Worm (Caenorhabditis elegans) whole organism, young adult: ENCODE measurements around the gene mif-1.

Source experiments
- B0019.2 ChIP-seq: fragments of 200-800 bp; sonication (Bioruptor generic); conservative IDR thresholded peaks from 2 replicates; pipeline ENCODE4 v1.3.6; 2022; ENCODE audit warnings: missing genetic modification reagents, missing genetic modification characterization, missing compliant biosample characterization
- B0035.1 ChIP-seq: sonication (generic microtip); optimal IDR thresholded peaks from 2 replicates; lab custom pipeline; 2016; ENCODE audit warnings: missing genetic modification characterization, mild to moderate bottlenecking, missing compliant biosample characterization, missing genotype, missing genetic modification reagents
- B0336.3 ChIP-seq: fragments of 200-800 bp; sonication (Bioruptor generic); IDR thresholded peaks from 2 replicates; pipeline ENCODE4 v1.3.6; 2022; ENCODE audit warnings: missing genetic modification characterization, missing compliant biosample characterization
- D2030.7 ChIP-seq: fragments of 200-800 bp; sonication (Bioruptor generic); IDR thresholded peaks from 2 replicates; pipeline ENCODE4 v1.3.6; 2022; ENCODE audit warnings: missing genetic modification reagents, missing genetic modification characterization, missing compliant biosample characterization
- F22D6.2 ChIP-seq: sonication (generic microtip); optimal IDR thresholded peaks from 2 replicates; lab custom pipeline; 2016; ENCODE audit warnings: mild to moderate bottlenecking, missing genetic modification characterization, missing compliant biosample characterization
- F33H1.4 ChIP-seq: fragments of 200-800 bp; sonication (Bioruptor generic); IDR thresholded peaks from 2 replicates; pipeline ENCODE4 v1.3.6; 2022; ENCODE audit warnings: missing genetic modification reagents, missing genetic modification characterization, missing compliant biosample characterization
- F37B4.10 ChIP-seq: fragments of 200-800 bp; sonication (Bioruptor generic); IDR thresholded peaks from 2 replicates; pipeline ENCODE4 v1.3.6; 2022; ENCODE audit warnings: missing genetic modification characterization, missing compliant biosample characterization
- F39B2.1 ChIP-seq: fragments of 200-800 bp; sonication (Bioruptor generic); IDR thresholded peaks from 2 replicates; pipeline ENCODE4 v1.3.6; 2022; ENCODE audit warnings: missing genetic modification reagents, missing genetic modification characterization, missing compliant biosample characterization
- F55B11.4 ChIP-seq: sonication (generic microtip); optimal IDR thresholded peaks from 2 replicates; lab custom pipeline; 2016; ENCODE audit warnings: missing compliant biosample characterization, missing genetic modification characterization, borderline replicate concordance; ENCODE audit not compliant: insufficient read depth
- K11D2.4 ChIP-seq: fragments of 200-800 bp; sonication (Bioruptor generic); IDR thresholded peaks from 2 replicates; pipeline ENCODE4 v1.3.6; 2022; ENCODE audit warnings: missing genetic modification reagents, missing genetic modification characterization, missing compliant biosample characterization
- K12H6.12 ChIP-seq: fragments of 200-800 bp; sonication (Bioruptor generic); optimal IDR thresholded peaks from 2 replicates; lab custom pipeline; 2018; ENCODE audit warnings: mild to moderate bottlenecking, missing genetic modification characterization, missing compliant biosample characterization
- Y67H2A.10 ChIP-seq: fragments of 200-800 bp; sonication (Bioruptor generic); conservative IDR thresholded peaks from 2 replicates; pipeline ENCODE4 v1.3.6; 2022; ENCODE audit warnings: missing genetic modification reagents, missing genetic modification characterization, missing compliant biosample characterization
- atf-7 ChIP-seq: sonication (generic microtip); optimal IDR thresholded peaks from 2 replicates; lab custom pipeline; 2017; ENCODE audit warnings: mild to moderate bottlenecking, missing genetic modification characterization, missing compliant biosample characterization
- cebp-1 ChIP-seq, 2 experiments: fragments of 200-800 bp in 1 of 2; sonication (Bioruptor generic) in 1 of 2; sonication (generic microtip) in 1 of 2; IDR thresholded peaks in 1 of 2; optimal IDR thresholded peaks in 1 of 2; 2 replicates each; pipeline versions ENCODE4 v1.3.6 to Lab custom; 2017 to 2022; ENCODE audit warnings: missing compliant biosample characterization in 2 of 2, missing genetic modification characterization in 2 of 2, mild to moderate bottlenecking in 1 of 2, missing genetic modification reagents in 1 of 2, moderate library complexity in 1 of 2
- ceh-100 ChIP-seq: fragments of 200-800 bp; sonication (Bioruptor generic); IDR thresholded peaks from 2 replicates; pipeline ENCODE4 v1.3.6; 2022; ENCODE audit warnings: missing genetic modification reagents, missing genetic modification characterization, missing compliant biosample characterization
- ceh-27 ChIP-seq: fragments of 200-800 bp; sonication (Bioruptor generic); optimal IDR thresholded peaks from 2 replicates; lab custom pipeline; 2018; ENCODE audit warnings: mild to moderate bottlenecking, missing genetic modification characterization, moderate library complexity, missing compliant biosample characterization
- chd-7 ChIP-seq: sonication (generic microtip); optimal IDR thresholded peaks from 2 replicates; lab custom pipeline; 2016; ENCODE audit warnings: mild to moderate bottlenecking, missing genetic modification characterization, moderate library complexity, missing compliant biosample characterization
- efl-1 ChIP-seq: fragments of 150-350 bp; optimal IDR thresholded peaks from 2 replicates; lab custom pipeline; 2014; ENCODE audit warnings: missing biosample characterization, missing genetic modification reagents, missing genetic modification characterization
- egl-18 ChIP-seq: fragments of 200-800 bp; sonication (Bioruptor generic); IDR thresholded peaks from 2 replicates; pipeline ENCODE4 v1.3.6; 2022; ENCODE audit warnings: missing genetic modification reagents, missing genetic modification characterization, missing compliant biosample characterization
- egl-44 ChIP-seq: fragments of 200-800 bp; sonication (Bioruptor generic); IDR thresholded peaks from 2 replicates; pipeline ENCODE4 v1.3.6; 2022; ENCODE audit warnings: missing genetic modification reagents, missing genetic modification characterization, missing compliant biosample characterization
- hmg-1.2 ChIP-seq: fragments of 200-800 bp; sonication (Bioruptor generic); IDR thresholded peaks from 2 replicates; pipeline ENCODE4 v1.3.6; 2022; ENCODE audit warnings: missing genetic modification reagents, missing genetic modification characterization, missing compliant biosample characterization
- let-607 ChIP-seq, 2 experiments: fragments of 200-800 bp in 1 of 2; sonication (Bioruptor generic) in 1 of 2; sonication (generic microtip) in 1 of 2; optimal IDR thresholded peaks; 2 replicates each; lab custom pipeline; 2016 to 2018; ENCODE audit warnings: mild to moderate bottlenecking in 2 of 2, missing compliant biosample characterization in 2 of 2, missing genetic modification characterization in 2 of 2, moderate library complexity in 2 of 2, missing genotype in 1 of 2
- lin-40 ChIP-seq: sonication (generic microtip); optimal IDR thresholded peaks from 2 replicates; lab custom pipeline; 2016; ENCODE audit warnings: missing genetic modification characterization, mild to moderate bottlenecking, missing compliant biosample characterization, missing genotype, missing genetic modification reagents
- madf-6 ChIP-seq: fragments of 200-800 bp; sonication (Bioruptor generic); IDR thresholded peaks from 2 replicates; pipeline ENCODE4 v1.3.6; 2022; ENCODE audit warnings: missing genetic modification reagents, missing genetic modification characterization, missing compliant biosample characterization
- mcd-1 ChIP-seq: fragments of 200-800 bp; sonication (Bioruptor generic); IDR thresholded peaks from 2 replicates; pipeline ENCODE4 v1.3.6; 2022; ENCODE audit warnings: missing genetic modification reagents, missing genetic modification characterization, missing compliant biosample characterization
- mel-28 ChIP-seq: sonication (generic microtip); optimal IDR thresholded peaks from 2 replicates; lab custom pipeline; 2016; ENCODE audit warnings: borderline replicate concordance, mild to moderate bottlenecking, missing genetic modification characterization, missing compliant biosample characterization
- xnd-1 ChIP-seq: sonication (generic microtip); optimal IDR thresholded peaks from 2 replicates; lab custom pipeline; 2016; ENCODE audit warnings: missing genotype, missing genetic modification reagents, missing genetic modification characterization, missing compliant biosample characterization
- zfh-2 ChIP-seq: fragments of 200-800 bp; sonication (Bioruptor generic); conservative IDR thresholded peaks from 2 replicates; pipeline ENCODE4 v1.3.6; 2022; ENCODE audit warnings: missing genetic modification reagents, missing genetic modification characterization, missing compliant biosample characterization
- ztf-18 ChIP-seq: sonication (generic microtip); optimal IDR thresholded peaks from 2 replicates; lab custom pipeline; 2016; ENCODE audit warnings: missing genotype, mild to moderate bottlenecking, missing genetic modification characterization, missing compliant biosample characterization
- ztf-25 ChIP-seq: fragments of 200-800 bp; sonication (Bioruptor generic); IDR thresholded peaks from 2 replicates; pipeline ENCODE4 v1.3.6; 2022; ENCODE audit warnings: missing genetic modification reagents, missing genetic modification characterization, missing compliant biosample characterization
- ztf-28 ChIP-seq: fragments of 200-800 bp; sonication (Bioruptor generic); IDR thresholded peaks from 2 replicates; pipeline ENCODE4 v1.3.6; 2022; ENCODE audit warnings: missing genetic modification reagents, missing genetic modification characterization, missing compliant biosample characterization

Gene mif-1

ce11 chrIII:11808818-11809217 lies 39.1 kb upstream of the mif-1 start, which contains the start of gene C18D11.9:
TSS of gene C18D11.9 (plus strand) at chrIII:11809118.
- TF ChIP-seq let-607 (tag; optimal IDR thresholded peaks at IDR 0.05; lab: Kevin White, UChicago) (no peak), F37B4.10 (GFP tag; lab: Robert Waterston, UW) (no peak), B0019.2 (GFP tag; lab: Robert Waterston, UW) (no peak), ztf-25 (GFP tag; lab: Robert Waterston, UW) (no peak), xnd-1 (tag; lab: Kevin White, UChicago) (no peak), atf-7 (no peak), F22D6.2 (tag; lab: Kevin White, UChicago) (no peak), K11D2.4 (GFP tag; lab: Robert Waterston, UW) (no peak), B0035.1 (no peak), efl-1 (no peak), F55B11.4 (tag; lab: Kevin White, UChicago) (no peak), cebp-1 (GFP tag; IDR thresholded peaks at IDR 0.05; lab: Robert Waterston, UW) (no peak), cebp-1 (tag; optimal IDR thresholded peaks at IDR 0.05; lab: Kevin White, UChicago) (no peak)

ce11 chrIII:11810447-11810846 lies 37.5 kb upstream of the mif-1 start, which contains the start of gene C18D11.6:
TSS of gene C18D11.6 (plus strand) at chrIII:11810556.
- TF ChIP-seq K12H6.12 (no peak), egl-44 (GFP tag; lab: Robert Waterston, UW) (no peak), egl-18 (GFP tag; lab: Robert Waterston, UW) (no peak), hmg-1.2 (no peak), F33H1.4 (GFP tag; lab: Robert Waterston, UW) (no peak), F39B2.1 (GFP tag; lab: Robert Waterston, UW) (no peak), madf-6 (no peak)

- TF ChIP-seq ztf-18 (tag; lab: Kevin White, UChicago), result no peak
- 0 out of 2 replicates have a peak, but pooled peaks have one; percentile 7 for TF ChIP-seq zfh-2 (GFP tag; lab: Robert Waterston, UW)
These were observed 36.1 kb upstream of the mif-1 start for ce11 chrIII:11811839-11812238.

DNA sequence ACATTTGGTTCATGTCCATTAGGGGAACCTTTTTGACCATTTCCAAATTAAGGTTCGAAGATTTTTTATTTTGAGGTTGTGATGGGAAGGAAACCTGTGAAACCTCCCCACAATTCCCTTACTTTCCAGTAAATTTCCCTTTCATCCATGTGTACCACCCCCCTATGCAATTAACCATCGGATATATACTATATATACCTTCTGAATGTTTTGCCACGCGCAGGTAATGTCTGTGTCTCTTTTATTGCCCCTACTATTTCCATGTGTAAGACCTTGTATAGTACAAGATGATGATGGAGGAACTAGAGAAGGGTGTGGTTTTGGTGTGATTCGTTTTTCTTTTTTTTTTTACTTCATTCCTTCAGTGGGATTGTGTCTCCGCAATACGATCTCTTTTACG lies 33.3 kb upstream of the mif-1 start:
- TF ChIP-seq lin-40 (tag; lab: Kevin White, UChicago) (peak; percentile 7), mcd-1 (GFP tag; lab: Robert Waterston, UW) (no peak)
- TF ChIP-seq, all 124 proteins: peak for 1

DNA sequence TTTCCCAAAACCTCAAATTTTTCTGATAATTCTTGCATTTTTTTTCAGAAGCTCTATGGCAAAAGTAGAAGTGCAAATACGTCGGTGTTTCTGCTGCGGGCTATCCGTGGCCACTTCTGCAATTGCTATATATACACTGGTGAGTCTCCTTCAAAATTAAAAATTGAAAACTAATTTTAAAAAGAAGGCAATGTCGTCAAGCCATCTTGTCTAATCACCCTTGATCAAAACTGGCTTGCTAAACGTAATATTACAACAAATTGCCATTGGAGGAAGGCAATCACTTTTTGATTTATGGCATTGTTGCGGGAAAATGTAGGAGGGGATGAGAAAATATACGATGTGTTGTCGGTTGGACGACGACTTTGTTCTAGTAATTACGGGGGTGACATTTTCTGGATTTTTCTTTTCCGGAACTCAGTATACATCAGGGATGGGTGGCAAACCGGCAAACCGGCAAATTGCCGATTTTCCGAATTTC lies 31.4 kb upstream of the mif-1 start, which contains the start of gene C18D11.1:
C18D11.1 (plus strand) TSS at position 51 of the 481 bp plus-strand sequence.
- no peak for TF ChIP-seq D2030.7
- no peak for TF ChIP-seq atf-7
- TF ChIP-seq Y67H2A.10 (GFP tag; lab: Robert Waterston, UW), result no peak
- no peak for TF ChIP-seq ztf-18 (tag; lab: Kevin White, UChicago)
- TF ChIP-seq mcd-1 (GFP tag; lab: Robert Waterston, UW), result no peak
- TF ChIP-seq cebp-1 (GFP tag; IDR thresholded peaks at IDR 0.05; lab: Robert Waterston, UW), result no peak
- TF ChIP-seq cebp-1 (tag; optimal IDR thresholded peaks at IDR 0.05; lab: Kevin White, UChicago), result no peak
- TF ChIP-seq B0336.3 (GFP tag; lab: Robert Waterston, UW), result no peak
- no peak for TF ChIP-seq efl-1
- no peak for TF ChIP-seq chd-7 (tag; lab: Kevin White, UChicago)
- TF ChIP-seq ceh-100 (GFP tag; lab: Robert Waterston, UW), result no peak
- no peak for TF ChIP-seq ztf-28 (GFP tag; lab: Robert Waterston, UW)
- no peak for TF ChIP-seq ceh-27 (GFP tag; lab: Kevin White, UChicago)
- no peak for TF ChIP-seq F55B11.4 (tag; lab: Kevin White, UChicago)
- no peak for TF ChIP-seq mel-28
